Worm (Caenorhabditis elegans) whole organism, early embryonic: ENCODE measurements around the gene cpg-2.

Source experiments
- F13C5.2 ChIP-seq: sonication (generic microtip); optimal IDR thresholded peaks from 2 replicates; lab custom pipeline; 2017; ENCODE audit warnings: mild to moderate bottlenecking, missing genetic modification characterization, inconsistent platforms, missing compliant biosample characterization
- aly-1 ChIP-seq: sonication (generic microtip); optimal IDR thresholded peaks from 2 replicates; lab custom pipeline; 2016; ENCODE audit warnings: missing genetic modification characterization, missing compliant biosample characterization
- ama-1 ChIP-seq: fragments of 150-350 bp; optimal IDR thresholded peaks from 2 replicates; lab custom pipeline; 2014
- ets-7 ChIP-seq: sonication (generic microtip); optimal IDR thresholded peaks from 2 replicates; lab custom pipeline; 2016; ENCODE audit warnings: missing genotype, missing genetic modification characterization, missing compliant biosample characterization
- hmg-4 ChIP-seq: fragments of 200-800 bp; sonication (Bioruptor generic); optimal IDR thresholded peaks from 2 replicates; lab custom pipeline; 2018; ENCODE audit warnings: mild to moderate bottlenecking, missing genetic modification characterization, missing compliant biosample characterization
- hnd-1 ChIP-seq: sonication (generic microtip); optimal IDR thresholded peaks from 2 replicates; lab custom pipeline; 2016; ENCODE audit warnings: missing genetic modification characterization, missing compliant biosample characterization
- sea-1 ChIP-seq: fragments of 200-800 bp; sonication (Bioruptor generic); conservative IDR thresholded peaks from 2 replicates; pipeline ENCODE4 v1.3.6; 2022; ENCODE audit warnings: missing genetic modification characterization, missing compliant biosample characterization

DNA sequence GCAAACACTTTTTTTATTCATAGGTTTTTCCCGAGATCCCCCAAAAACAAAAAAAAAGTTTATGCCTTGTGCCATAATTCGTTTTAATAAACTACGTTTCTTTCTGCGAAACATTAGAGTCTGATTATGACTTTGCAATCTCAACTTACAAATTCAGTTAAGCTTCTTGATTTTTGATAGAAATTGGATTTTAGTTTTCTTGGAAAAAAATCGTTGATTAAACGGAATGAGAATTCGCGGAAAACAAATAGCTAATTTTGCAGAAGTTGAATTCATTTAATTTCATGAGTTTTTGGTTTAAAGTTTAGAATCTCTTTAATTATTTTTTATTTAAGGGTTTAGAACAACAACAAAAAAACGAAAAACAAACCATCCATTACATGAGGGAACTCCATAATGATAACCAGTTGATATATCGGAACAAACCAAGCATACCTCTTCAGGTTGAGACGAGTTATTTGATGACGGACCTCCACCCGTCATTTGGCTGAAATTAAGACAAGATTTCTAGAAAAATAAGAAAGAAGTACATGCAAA, 11.2 kb upstream of the cpg-2 start, which contains the start of gene nhr-10:
- TF ChIP-seq hnd-1 (tag; lab: Kevin White, UChicago), result no peak
- TF ChIP-seq aly-1 (tag; lab: Kevin White, UChicago), result no peak
- no peak for TF ChIP-seq sea-1 (GFP tag; lab: Robert Waterston, UW)
- no peak for TF ChIP-seq ama-1 (lab: Kevin White, UChicago)
- TF ChIP-seq ets-7 (tag; lab: Kevin White, UChicago), result no peak
- TF ChIP-seq hmg-4 (GFP tag; lab: Kevin White, UChicago), result no peak
- no peak for TF ChIP-seq F13C5.2 (tag; lab: Kevin White, UChicago)
